Fruit fly (Drosophila melanogaster): ENCODE results near the gene CG5262.

- TF ChIP-seq CG8478 (optimal IDR thresholded peaks at IDR 0.05) (no peak), CTCF (optimal IDR thresholded peaks at IDR 0.05) (no peak)
These were observed 17.1 kb upstream of the CG5262 start for dm6 chr3L:20447337-20447736.
